Fruit fly (Drosophila melanogaster) whole organism, embryonic: Measurements from ENCODE around the gene abs.

ENCODE experiments used
- B-H1 ChIP-seq: fragments of 200-800 bp; sonication (Bioruptor generic); IDR thresholded peaks from 3 replicates; pipeline ENCODE4 v1.3.6; 2022; ENCODE audit warnings: missing biosample characterization, missing genetic modification characterization
- B-H2 ChIP-seq: fragments of 200-800 bp; sonication (Bioruptor generic); optimal IDR thresholded peaks from 2 replicates; lab custom pipeline; 2018; ENCODE audit warnings: missing biosample characterization, mild to moderate bottlenecking, missing genetic modification characterization
- CG11456 ChIP-seq: fragments of 200-800 bp; sonication (Bioruptor generic); IDR thresholded peaks from 3 replicates; pipeline ENCODE4 v1.3.6; 2022; ENCODE audit warnings: missing biosample characterization, missing genetic modification characterization
- CG12391 ChIP-seq: fragments of 200-800 bp; sonication (Bioruptor generic); optimal IDR thresholded peaks from 3 replicates; lab custom pipeline; 2018; ENCODE audit warnings: missing biosample characterization, mild to moderate bottlenecking, missing genetic modification characterization, moderate library complexity
- CG15479 ChIP-seq: fragments of 200-800 bp; sonication (Bioruptor generic); optimal IDR thresholded peaks from 3 replicates; lab custom pipeline; 2019; ENCODE audit warnings: missing biosample characterization, mild to moderate bottlenecking, missing genetic modification characterization, moderate library complexity
- CG15514 ChIP-seq: fragments of 200-800 bp; sonication (Bioruptor generic); optimal IDR thresholded peaks from 3 replicates; lab custom pipeline; 2017; ENCODE audit warnings: missing biosample characterization, missing genetic modification characterization, mild to moderate bottlenecking, moderate library complexity, missing genetic modification reagents
- CG1603 ChIP-seq: fragments of 200-800 bp; sonication (Bioruptor generic); optimal IDR thresholded peaks from 2 replicates; lab custom pipeline; 2019; ENCODE audit warnings: missing biosample characterization, mild to moderate bottlenecking, missing genetic modification characterization, moderate library complexity
- CG16815 ChIP-seq: fragments of 200-800 bp; sonication (Bioruptor generic); optimal IDR thresholded peaks from 3 replicates; lab custom pipeline; 2017; ENCODE audit warnings: missing biosample characterization, mild to moderate bottlenecking, missing genetic modification characterization
- CG16863 ChIP-seq: fragments of 200-800 bp; sonication (Bioruptor generic); optimal IDR thresholded peaks from 3 replicates; lab custom pipeline; 2016; ENCODE audit warnings: missing biosample characterization, missing genetic modification characterization
- CG17186 ChIP-seq: fragments of 200-800 bp; sonication (Bioruptor generic); optimal IDR thresholded peaks from 3 replicates; lab custom pipeline; 2017; ENCODE audit warnings: missing biosample characterization, missing genetic modification reagents, missing genetic modification characterization
- CG32772 ChIP-seq: fragments of 200-800 bp; sonication (Bioruptor generic); IDR thresholded peaks from 2 replicates; pipeline ENCODE4 v1.3.6; 2022; ENCODE audit warnings: missing biosample characterization, missing genetic modification characterization
- CG3407 ChIP-seq: fragments of 200-800 bp; sonication (Bioruptor generic); optimal IDR thresholded peaks from 2 replicates; lab custom pipeline; 2018; ENCODE audit warnings: missing biosample characterization, mild to moderate bottlenecking, missing genetic modification characterization
- CG4328 ChIP-seq: fragments of 200-800 bp; sonication (Bioruptor generic); optimal IDR thresholded peaks from 3 replicates; lab custom pipeline; 2017; ENCODE audit warnings: missing biosample characterization, missing genetic modification reagents, missing genetic modification characterization
- CG4404 ChIP-seq: fragments of 200-800 bp; sonication (Bioruptor generic); IDR thresholded peaks from 2 replicates; pipeline ENCODE4 v1.3.6; 2022; ENCODE audit warnings: missing biosample characterization, missing genetic modification characterization
- CG4617 ChIP-seq: fragments of 200-800 bp; sonication (Bioruptor generic); optimal IDR thresholded peaks from 3 replicates; lab custom pipeline; 2016; ENCODE audit warnings: missing biosample characterization, missing genetic modification characterization, borderline replicate concordance
- CG4820 ChIP-seq: fragments of 200-800 bp; sonication (Bioruptor generic); optimal IDR thresholded peaks from 3 replicates; lab custom pipeline; 2016; ENCODE audit warnings: missing biosample characterization, missing genetic modification characterization
- CG6654 ChIP-seq: fragments of 200-800 bp; sonication (Bioruptor generic); optimal IDR thresholded peaks from 2 replicates; lab custom pipeline; 2017; ENCODE audit warnings: missing biosample characterization, mild to moderate bottlenecking, missing genetic modification characterization
- CG7745 ChIP-seq: fragments of 200-800 bp; sonication (Bioruptor generic); optimal IDR thresholded peaks from 2 replicates; lab custom pipeline; 2018; ENCODE audit warnings: missing biosample characterization, mild to moderate bottlenecking, missing genetic modification characterization, moderate library complexity
- CG8765 ChIP-seq: fragments of 200-800 bp; sonication (Bioruptor generic); IDR thresholded peaks from 2 replicates; pipeline ENCODE4 v1.3.6; 2022; ENCODE audit warnings: missing biosample characterization, missing genetic modification characterization
- Deaf1 ChIP-seq: fragments of 200-800 bp; optimal IDR thresholded peaks from 3 replicates; lab custom pipeline; 2019; ENCODE audit warnings: missing biosample characterization, mild to moderate bottlenecking, missing genetic modification characterization, moderate library complexity
- Doc2 ChIP-seq: fragments of 200-800 bp; sonication (Bioruptor generic); IDR thresholded peaks from 2 replicates; pipeline ENCODE4 v1.3.6; 2022; ENCODE audit warnings: missing biosample characterization, missing genetic modification characterization
- ERR ChIP-seq: fragments of 200-800 bp; sonication (Bioruptor generic); optimal IDR thresholded peaks from 2 replicates; lab custom pipeline; 2016; ENCODE audit warnings: missing biosample characterization, missing genetic modification characterization
- Gug ChIP-seq: fragments of 200-800 bp; sonication (Bioruptor generic); IDR thresholded peaks from 4 replicates; pipeline ENCODE4 v1.3.6; 2022; ENCODE audit warnings: missing biosample characterization, missing genetic modification characterization
- HHEX ChIP-seq: fragments of 200-800 bp; sonication (Bioruptor generic); optimal IDR thresholded peaks from 3 replicates; lab custom pipeline; 2017; ENCODE audit warnings: missing biosample characterization, mild to moderate bottlenecking, missing genetic modification characterization, missing genetic modification reagents
- HLH4C ChIP-seq: fragments of 200-800 bp; sonication (Bioruptor generic); IDR thresholded peaks from 3 replicates; pipeline ENCODE4 v1.3.6; 2022; ENCODE audit warnings: missing biosample characterization, missing genetic modification characterization; ENCODE audit not compliant: partially characterized antibody
- Hr51 ChIP-seq, 2 experiments: fragments of 200-800 bp; sonication (Bioruptor generic); optimal IDR thresholded peaks; 2 replicates in 1 of 2; 3 replicates in 1 of 2; lab custom pipeline; 2016 to 2018; ENCODE audit warnings: missing biosample characterization in 2 of 2, missing genetic modification characterization in 2 of 2, mild to moderate bottlenecking in 1 of 2, moderate library complexity in 1 of 2
- Mrtf ChIP-seq: fragments of 200-800 bp; sonication (Bioruptor generic); IDR thresholded peaks from 3 replicates; pipeline ENCODE4 v1.3.6; 2022; ENCODE audit warnings: missing biosample characterization, missing genetic modification characterization
- Ptx1 ChIP-seq: fragments of 200-800 bp; sonication (Bioruptor generic); IDR thresholded peaks from 2 replicates; pipeline ENCODE4 v1.3.6; 2022; ENCODE audit warnings: missing biosample characterization, missing genetic modification characterization
- Xbp1 ChIP-seq: fragments of 200-800 bp; sonication (Bioruptor generic); optimal IDR thresholded peaks from 3 replicates; lab custom pipeline; 2016; ENCODE audit warnings: missing biosample characterization, mild to moderate bottlenecking, missing genetic modification characterization
- ap ChIP-seq: fragments of 200-800 bp; sonication (Bioruptor generic); IDR thresholded peaks from 2 replicates; pipeline ENCODE4 v1.3.6; 2022; ENCODE audit warnings: missing biosample characterization, missing genetic modification characterization
- btn ChIP-seq: fragments of 200-800 bp; sonication (Bioruptor generic); optimal IDR thresholded peaks from 2 replicates; lab custom pipeline; 2016; ENCODE audit warnings: missing biosample characterization, missing genetic modification characterization
- cad ChIP-seq: fragments of >200 bp; optimal IDR thresholded peaks from 2 replicates; lab custom pipeline; 2017; ENCODE audit warnings: missing biosample characterization, missing genetic modification characterization
- dimm ChIP-seq: fragments of 200-800 bp; sonication (Bioruptor generic); IDR thresholded peaks from 2 replicates; pipeline ENCODE4 v1.3.6; 2022; ENCODE audit warnings: missing biosample characterization, missing genetic modification characterization
- dpn ChIP-seq, 2 experiments: fragments of 200-800 bp; sonication (Bioruptor generic); optimal IDR thresholded peaks; 3 replicates each; lab custom pipeline; 2016; ENCODE audit warnings: missing biosample characterization in 2 of 2, missing genetic modification characterization in 2 of 2
- en ChIP-seq: fragments of 200-800 bp; sonication (Bioruptor generic); optimal IDR thresholded peaks from 2 replicates; lab custom pipeline; 2016; ENCODE audit warnings: missing biosample characterization, missing genetic modification characterization
- fru ChIP-seq: fragments of >200 bp; optimal IDR thresholded peaks from 2 replicates; lab custom pipeline; 2017
- hbn ChIP-seq: fragments of 200-800 bp; sonication (Bioruptor generic); IDR thresholded peaks from 2 replicates; pipeline ENCODE4 v1.3.6; 2022; ENCODE audit warnings: missing biosample characterization, missing genetic modification characterization; ENCODE audit not compliant: partially characterized antibody
- lov ChIP-seq, 2 experiments: fragments of 200-800 bp in 1 of 2; fragments of >200 bp in 1 of 2; sonication (Bioruptor generic) in 1 of 2; IDR thresholded peaks in 1 of 2; optimal IDR thresholded peaks in 1 of 2; 2 replicates in 1 of 2; 3 replicates in 1 of 2; pipeline versions ENCODE4 v1.3.6 to Lab custom; 2017 to 2022; ENCODE audit warnings: missing biosample characterization in 1 of 2, missing genetic modification characterization in 1 of 2
- mam ChIP-seq: fragments of 200-800 bp; sonication (Bioruptor generic); optimal IDR thresholded peaks from 3 replicates; lab custom pipeline; 2016; ENCODE audit warnings: missing biosample characterization, missing genetic modification characterization
- nom ChIP-seq: fragments of 200-800 bp; sonication (Bioruptor generic); optimal IDR thresholded peaks from 2 replicates; lab custom pipeline; 2017; ENCODE audit warnings: missing biosample characterization, missing genetic modification characterization, mild to moderate bottlenecking, moderate library complexity, missing genetic modification reagents
- pan ChIP-seq, 4 experiments: fragments of >200 bp in 3 of 4; fragments of 200-800 bp in 1 of 4; sonication (Bioruptor generic) in 1 of 4; optimal IDR thresholded peaks in 3 of 4; IDR thresholded peaks in 1 of 4; 2 replicates each; pipeline versions ENCODE4 v1.3.6 to Lab custom; 2017 to 2022; ENCODE audit warnings: missing biosample characterization in 2 of 4, missing genetic modification characterization in 2 of 4, mixed read lengths in 1 of 4
- sd ChIP-seq: fragments of 200-800 bp; sonication (Bioruptor generic); optimal IDR thresholded peaks from 3 replicates; lab custom pipeline; 2018; ENCODE audit warnings: missing biosample characterization, mild to moderate bottlenecking, missing genetic modification characterization, moderate library complexity
- sisA ChIP-seq: fragments of 200-800 bp; sonication (Bioruptor generic); IDR thresholded peaks from 2 replicates; pipeline ENCODE4 v1.3.6; 2022; ENCODE audit warnings: missing biosample characterization, missing genetic modification characterization
- slp2 ChIP-seq: fragments of 200-800 bp; sonication (Bioruptor generic); optimal IDR thresholded peaks from 2 replicates; lab custom pipeline; 2016; ENCODE audit warnings: missing biosample characterization, missing genetic modification characterization
- sna ChIP-seq: fragments of 200-800 bp; sonication (Bioruptor generic); IDR thresholded peaks from 2 replicates; pipeline ENCODE4 v1.3.6; 2022; ENCODE audit warnings: missing biosample characterization, missing genetic modification characterization; ENCODE audit not compliant: partially characterized antibody
- sqz ChIP-seq: fragments of 200-800 bp; sonication (Bioruptor generic); optimal IDR thresholded peaks from 3 replicates; lab custom pipeline; 2018; ENCODE audit warnings: missing biosample characterization, mild to moderate bottlenecking, missing genetic modification characterization
- ssp ChIP-seq: fragments of 200-800 bp; sonication (Bioruptor generic); IDR thresholded peaks from 2 replicates; pipeline ENCODE4 v1.3.6; 2022; ENCODE audit warnings: missing biosample characterization, missing genetic modification characterization
- ttk ChIP-seq: fragments of 200-800 bp; sonication (Bioruptor generic); IDR thresholded peaks from 2 replicates; pipeline ENCODE4 v2.1.2; 2022; ENCODE audit warnings: missing biosample characterization, missing genetic modification characterization
- wor ChIP-seq: fragments of 200-800 bp; sonication (Bioruptor generic); IDR thresholded peaks from 2 replicates; pipeline ENCODE4 v1.3.6; 2022; ENCODE audit warnings: missing biosample characterization, missing genetic modification characterization
- zen ChIP-seq: fragments of 200-800 bp; sonication (Bioruptor generic); optimal IDR thresholded peaks from 3 replicates; lab custom pipeline; 2018; ENCODE audit warnings: missing biosample characterization, mild to moderate bottlenecking, missing genetic modification characterization, moderate library complexity

abs gene

dm6 chr3R:4214038-4214437, 18.8 kb upstream of the abs start (continued):
- TF ChIP-seq CG1603 (tag; lab: Kevin White, UChicago) (peak; percentile 92), CG11456 (GFP tag; lab: Robert Waterston, UW) (peak; percentile 89), CG4820 (GFP tag; lab: Kevin White, UChicago) (peak; percentile 80), CG12391 (tag; lab: Kevin White, UChicago) (no peak), fru (no peak), zen (tag; lab: Kevin White, UChicago) (peak; percentile 35), slp2 (GFP tag; lab: Kevin White, UChicago) (peak; percentile 77), Mrtf (GFP tag; lab: Robert Waterston, UW) (peak; percentile 91), CG4617 (peak; percentile 6), B-H2 (GFP tag; lab: Kevin White, UChicago) (no peak), Hr51 (GFP tag; optimal IDR thresholded peaks at IDR 0.05; lab: Kevin White, UChicago) (peak; percentile 40 to 85), CG7745 (tag; lab: Kevin White, UChicago) (no peak), mam (GFP tag; lab: Kevin White, UChicago) (peak; percentile 66), CG16863 (GFP tag; lab: Kevin White, UChicago) (peak; percentile 74), CG6654 (GFP tag; lab: Kevin White, UChicago) (peak; percentile 55), btn (GFP tag; lab: Kevin White, UChicago) (peak; percentile 69), CG15514 (GFP tag; lab: Kevin White, UChicago) (peak; percentile 48), en (GFP tag; lab: Kevin White, UChicago) (peak; percentile 46), ttk (peak; percentile 94), pan (optimal IDR thresholded peaks at IDR 0.05; lab: Kevin White, UChicago) (no peak), pan (GFP tag; optimal IDR thresholded peaks at IDR 0.05 in 1 of 2, IDR thresholded peaks at IDR 0.05 in 1 of 2) (peak in 1 of 2 experiments; percentile 92), sna (GFP tag; lab: Robert Waterston, UW) (no peak), HHEX (GFP tag; lab: Kevin White, UChicago) (peak; percentile 81), B-H1 (peak; percentile 85), Xbp1 (GFP tag; lab: Kevin White, UChicago) (peak; percentile 82), HLH4C (GFP tag; lab: Robert Waterston, UW) (no peak), dimm (peak; percentile 77), cad (GFP tag; lab: Kevin White, UChicago) (no peak), CG4404 (GFP tag; lab: Robert Waterston, UW) (peak; percentile 76), Gug (peak; percentile 87), CG17186 (GFP tag; lab: Kevin White, UChicago) (peak; percentile 44), sqz (peak; percentile 8), CG16815 (GFP tag; lab: Kevin White, UChicago) (peak; percentile 42), dpn (GFP tag; optimal IDR thresholded peaks at IDR 0.05; lab: Kevin White, UChicago) (peak; percentile 58 to 86), lov (optimal IDR thresholded peaks at IDR 0.05; lab: Kevin White, UChicago) (no peak), lov (GFP tag; IDR thresholded peaks at IDR 0.05; lab: Robert Waterston, UW) (peak; percentile 86), ssp (GFP tag; lab: Robert Waterston, UW) (peak; percentile 81), CG3407 (GFP tag; lab: Kevin White, UChicago) (peak; percentile 69), ERR (peak; percentile 13), sd (tag; lab: Kevin White, UChicago) (no peak), nom (peak; percentile 79), CG15479 (no peak), wor (GFP tag; lab: Robert Waterston, UW) (peak; percentile 80), Ptx1 (peak; percentile 94), CG8765 (GFP tag; lab: Robert Waterston, UW) (peak; percentile 16; the same call in 1 of the 2 replicates), ap (GFP tag; lab: Robert Waterston, UW) (peak; percentile 83), hbn (no peak), sisA (GFP tag; lab: Robert Waterston, UW) (peak; percentile 91), Doc2 (GFP tag; lab: Robert Waterston, UW) (peak; percentile 66), CG32772 (peak; percentile 92), Deaf1 (tag; lab: Kevin White, UChicago) (peak; percentile 9), CG4328 (GFP tag; lab: Kevin White, UChicago) (no peak)
